Worm (Caenorhabditis elegans): ENCODE measurements around the gene W01B6.4.
A peak's percentile ranks its signal among the peaks of the same experiment; 100 is the strongest.

W01B6.4 gene

ce11 chrIV:10046005-10046404, 29.3 kb upstream of the W01B6.4 start:
- TF ChIP-seq mep-1 (tag; optimal IDR thresholded peaks at IDR 0.05) (no peak), drap-1 (GFP tag; optimal IDR thresholded peaks at IDR 0.05) (no peak), unc-120 (tag; optimal IDR thresholded peaks at IDR 0.05; ENCODE audit: poor library complexity, severe bottlenecking) (no peak), bed-3 (GFP tag; optimal IDR thresholded peaks at IDR 0.05) (no peak), sptf-1 (tag; optimal IDR thresholded peaks at IDR 0.05) (no peak), snpc-4 (tag; optimal IDR thresholded peaks at IDR 0.05) (no peak), nhr-12 (tag; optimal IDR thresholded peaks at IDR 0.05) (no peak), blmp-1 (tag; optimal IDR thresholded peaks at IDR 0.05) (no peak), nhr-2 (tag; optimal IDR thresholded peaks at IDR 0.05) (no peak), elt-3 (tag; optimal IDR thresholded peaks at IDR 0.05) (no peak), flh-1 (GFP tag; optimal IDR thresholded peaks at IDR 0.05) (no peak), lsy-2 (tag; optimal IDR thresholded peaks at IDR 0.05) (no peak), sem-2 (GFP tag; optimal IDR thresholded peaks at IDR 0.05) (no peak)

ce11 chrIV:10047108-10047507, 28.2 kb upstream of the W01B6.4 start, which contains the start of gene T04B2.3:
TSS of gene T04B2.3 (plus strand) at chrIV:10047408.
- TF ChIP-seq ceh-39 (tag; optimal IDR thresholded peaks at IDR 0.05): no peak
- TF ChIP-seq mls-2 (tag; optimal IDR thresholded peaks at IDR 0.05): no peak
- TF ChIP-seq lin-13 (tag; optimal IDR thresholded peaks at IDR 0.05): no peak
- no peak for TF ChIP-seq bed-3 (GFP tag; optimal IDR thresholded peaks at IDR 0.05)
- no peak for TF ChIP-seq ceh-43 (GFP tag; optimal IDR thresholded peaks at IDR 0.05)
- TF ChIP-seq lsy-2 (tag; optimal IDR thresholded peaks at IDR 0.05): no peak
- TF ChIP-seq hlh-1 (tag; optimal IDR thresholded peaks at IDR 0.05): no peak
- TF ChIP-seq nhr-76 (tag; optimal IDR thresholded peaks at IDR 0.05): no peak
- no peak for TF ChIP-seq lin-32 (GFP tag; optimal IDR thresholded peaks at IDR 0.05)
- no peak for TF ChIP-seq ztf-11 (tag; optimal IDR thresholded peaks at IDR 0.05)
- TF ChIP-seq drap-1 (GFP tag; optimal IDR thresholded peaks at IDR 0.05): no peak
- no peak for TF ChIP-seq unc-120 (tag; optimal IDR thresholded peaks at IDR 0.05; ENCODE audit: poor library complexity, severe bottlenecking)
- TF ChIP-seq ces-1 (GFP tag; optimal IDR thresholded peaks at IDR 0.05): no peak
- no peak for TF ChIP-seq tbx-8 (GFP tag; optimal IDR thresholded peaks at IDR 0.05)
- no peak for TF ChIP-seq nhr-237 (tag; optimal IDR thresholded peaks at IDR 0.05)
- no peak for TF ChIP-seq blmp-1 (tag; optimal IDR thresholded peaks at IDR 0.05)
- no peak for TF ChIP-seq mep-1 (tag; optimal IDR thresholded peaks at IDR 0.05)

ce11 chrIV:10048268-10048667, 27.0 kb upstream of the W01B6.4 start:
- TF ChIP-seq ceh-39 (tag; optimal IDR thresholded peaks at IDR 0.05): no peak
- no peak for TF ChIP-seq cnd-1 (tag; optimal IDR thresholded peaks at IDR 0.05)
- peak; percentile 61 for TF ChIP-seq unc-120 (tag; optimal IDR thresholded peaks at IDR 0.05; ENCODE audit: poor library complexity, severe bottlenecking)
- TF ChIP-seq hlh-1 (tag; optimal IDR thresholded peaks at IDR 0.05): peak; percentile 29
- TF ChIP-seq unc-62 (GFP tag; optimal IDR thresholded peaks at IDR 0.05): no peak
- no peak for TF ChIP-seq mls-2 (tag; optimal IDR thresholded peaks at IDR 0.05)
- TF ChIP-seq elt-1 (tag; optimal IDR thresholded peaks at IDR 0.05; ENCODE audit: borderline replicate concordance, insufficient read depth): peak; percentile 1
- TF ChIP-seq unc-39 (tag; optimal IDR thresholded peaks at IDR 0.05): no peak
- no peak for TF ChIP-seq ham-2 (GFP tag; optimal IDR thresholded peaks at IDR 0.05)
- TF ChIP-seq mab-5 (tag; optimal IDR thresholded peaks at IDR 0.05): no peak

ce11 chrIV:10051088-10051487, 24.2 kb upstream of the W01B6.4 start, which contains the start of gene T04B2.8:
TSS of gene T04B2.8 (minus strand) at chrIV:10051188.
- TF ChIP-seq mab-5 (tag; optimal IDR thresholded peaks at IDR 0.05) (no peak), ham-2 (GFP tag; optimal IDR thresholded peaks at IDR 0.05) (no peak), bed-3 (GFP tag; optimal IDR thresholded peaks at IDR 0.05) (no peak), unc-120 (tag; optimal IDR thresholded peaks at IDR 0.05; ENCODE audit: poor library complexity, severe bottlenecking) (no peak), M03D4.4 (tag; optimal IDR thresholded peaks at IDR 0.05) (no peak), cnd-1 (tag; optimal IDR thresholded peaks at IDR 0.05) (no peak), nhr-12 (tag; optimal IDR thresholded peaks at IDR 0.05) (no peak)

ce11 chrIV:10053550-10053949, 21.7 kb upstream of the W01B6.4 start, which contains the start of gene srv-12:
TSS of gene srv-12 (minus strand) at chrIV:10053650.
- TF ChIP-seq cnd-1 (tag; optimal IDR thresholded peaks at IDR 0.05) (no peak), nhr-2 (tag; optimal IDR thresholded peaks at IDR 0.05) (no peak), unc-62 (GFP tag; optimal IDR thresholded peaks at IDR 0.05) (no peak), mep-1 (tag; optimal IDR thresholded peaks at IDR 0.05) (no peak), snpc-4 (tag; optimal IDR thresholded peaks at IDR 0.05) (no peak), nhr-237 (tag; optimal IDR thresholded peaks at IDR 0.05) (no peak), ceh-83 (GFP tag; optimal IDR thresholded peaks at IDR 0.05) (no peak)

Measured in whole organism, mixed stage, embryonic.